Fruit fly (Drosophila melanogaster) whole organism, prepupa: ENCODE results near the gene stas.
A peak's percentile ranks its signal among the peaks of the same experiment; 100 is the strongest.

Source experiments
- Blimp-1 ChIP-seq: fragments of 200-800 bp; sonication (Bioruptor generic); optimal IDR thresholded peaks from 3 replicates; lab custom pipeline; 2017; ENCODE audit warnings: missing biosample characterization, missing genetic modification characterization, mild to moderate bottlenecking, moderate library complexity, missing genetic modification reagents
- CG10631 ChIP-seq: fragments of 200-800 bp; sonication (Bioruptor generic); optimal IDR thresholded peaks from 2 replicates; lab custom pipeline; 2016; ENCODE audit warnings: missing biosample characterization, missing genetic modification characterization
- CG10669 ChIP-seq: fragments of 200-800 bp; sonication (Bioruptor generic); optimal IDR thresholded peaks from 3 replicates; lab custom pipeline; 2018; ENCODE audit warnings: missing biosample characterization, mild to moderate bottlenecking, missing genetic modification characterization, moderate library complexity
- CG11762 ChIP-seq: fragments of 200-800 bp; sonication (Bioruptor generic); optimal IDR thresholded peaks from 3 replicates; lab custom pipeline; 2016; ENCODE audit warnings: missing biosample characterization, missing genetic modification characterization; ENCODE audit not compliant: insufficient read depth
- CG11902 ChIP-seq: fragments of 200-800 bp; sonication (Bioruptor generic); optimal IDR thresholded peaks from 3 replicates; lab custom pipeline; 2016; ENCODE audit warnings: missing biosample characterization, missing genetic modification characterization
- CG15336 ChIP-seq: fragments of 200-800 bp; sonication (Bioruptor generic); IDR thresholded peaks from 2 replicates; pipeline ENCODE4 v1.3.6; 2022; ENCODE audit warnings: missing biosample characterization, missing genetic modification characterization
- CG1621 ChIP-seq: fragments of 200-800 bp; sonication (Bioruptor generic); optimal IDR thresholded peaks from 3 replicates; lab custom pipeline; 2018; ENCODE audit warnings: missing biosample characterization, mild to moderate bottlenecking, missing genetic modification characterization
- CG3032 ChIP-seq: fragments of 200-800 bp; optimal IDR thresholded peaks from 2 replicates; lab custom pipeline; 2019; ENCODE audit warnings: missing biosample characterization, mild to moderate bottlenecking, missing genetic modification characterization, moderate library complexity
- CG32006 ChIP-seq: fragments of 200-800 bp; sonication (Bioruptor generic); optimal IDR thresholded peaks from 3 replicates; lab custom pipeline; 2017; ENCODE audit warnings: missing biosample characterization, mild to moderate bottlenecking, missing genetic modification characterization
- CG34406 ChIP-seq: fragments of 200-800 bp; sonication (Bioruptor generic); optimal IDR thresholded peaks from 3 replicates; lab custom pipeline; 2016; ENCODE audit warnings: missing biosample characterization, missing genetic modification characterization
- CG3919 ChIP-seq: fragments of 200-800 bp; sonication (Bioruptor generic); optimal IDR thresholded peaks from 3 replicates; lab custom pipeline; 2016; ENCODE audit warnings: missing biosample characterization, missing genetic modification characterization
- CG4318 ChIP-seq: fragments of 200-800 bp; sonication (Bioruptor generic); optimal IDR thresholded peaks from 3 replicates; lab custom pipeline; 2017; ENCODE audit warnings: missing biosample characterization, mild to moderate bottlenecking, missing genetic modification characterization
- CG6163 ChIP-seq: fragments of 200-800 bp; sonication (Bioruptor generic); IDR thresholded peaks from 3 replicates; pipeline ENCODE4 v1.3.6; 2022; ENCODE audit warnings: missing biosample characterization, missing genetic modification characterization
- CG6792 ChIP-seq: fragments of 200-800 bp; sonication (Bioruptor generic); optimal IDR thresholded peaks from 3 replicates; lab custom pipeline; 2016; ENCODE audit warnings: missing biosample characterization, missing genetic modification characterization
- CG6808 ChIP-seq: fragments of 200-800 bp; sonication (Bioruptor generic); optimal IDR thresholded peaks from 3 replicates; lab custom pipeline; 2017; ENCODE audit warnings: missing biosample characterization, missing genetic modification characterization, mild to moderate bottlenecking, moderate library complexity, missing genetic modification reagents
- CG6854 ChIP-seq: fragments of 200-800 bp; sonication (Bioruptor generic); optimal IDR thresholded peaks from 2 replicates; lab custom pipeline; 2017; ENCODE audit warnings: missing biosample characterization, mild to moderate bottlenecking, missing genetic modification characterization
- CG7368 ChIP-seq: fragments of 200-800 bp; sonication (Bioruptor generic); optimal IDR thresholded peaks from 3 replicates; lab custom pipeline; 2016; ENCODE audit warnings: missing biosample characterization, missing genetic modification characterization
- CG8119 ChIP-seq: fragments of 200-800 bp; sonication (Bioruptor generic); IDR thresholded peaks from 3 replicates; pipeline ENCODE4 v1.3.6; 2022; ENCODE audit warnings: missing biosample characterization, missing genetic modification characterization
- Eip78C ChIP-seq: fragments of 200-800 bp; sonication (Bioruptor generic); peaks from one replicate; lab custom pipeline; 2016; ENCODE audit warnings: missing biosample characterization, missing genetic modification characterization
- Ets21C ChIP-seq: fragments of 200-800 bp; sonication (Bioruptor generic); optimal IDR thresholded peaks from 3 replicates; lab custom pipeline; 2016; ENCODE audit warnings: missing biosample characterization, missing genetic modification characterization
- Ets96B ChIP-seq: fragments of 200-800 bp; optimal IDR thresholded peaks from 2 replicates; lab custom pipeline; 2019; ENCODE audit warnings: missing biosample characterization, mild to moderate bottlenecking, missing genetic modification characterization, moderate library complexity
- Gug ChIP-seq: fragments of 200-800 bp; sonication (Bioruptor generic); IDR thresholded peaks from 2 replicates; pipeline ENCODE4 v1.3.6; 2022; ENCODE audit warnings: missing biosample characterization, missing genetic modification characterization
- Hr38 ChIP-seq: sonication (Bioruptor generic); optimal IDR thresholded peaks from 2 replicates; lab custom pipeline; 2016; ENCODE audit warnings: missing biosample characterization, missing genetic modification characterization
- Met ChIP-seq: fragments of 200-800 bp; sonication (Bioruptor generic); optimal IDR thresholded peaks from 3 replicates; lab custom pipeline; 2016; ENCODE audit warnings: missing biosample characterization, missing genetic modification characterization
- OdsH ChIP-seq: fragments of 200-800 bp; sonication (Bioruptor generic); optimal IDR thresholded peaks from 3 replicates; lab custom pipeline; 2016; ENCODE audit warnings: missing biosample characterization, missing genetic modification characterization
- achi ChIP-seq: fragments of 200-800 bp; sonication (Bioruptor generic); optimal IDR thresholded peaks from 3 replicates; lab custom pipeline; 2016; ENCODE audit warnings: missing biosample characterization, missing genetic modification characterization
- acj6 ChIP-seq: fragments of 200-800 bp; sonication (Bioruptor generic); optimal IDR thresholded peaks from 3 replicates; lab custom pipeline; 2016; ENCODE audit warnings: missing biosample characterization, missing genetic modification characterization
- cyc ChIP-seq: fragments of 200-800 bp; sonication (Bioruptor generic); optimal IDR thresholded peaks from 3 replicates; lab custom pipeline; 2016; ENCODE audit warnings: missing biosample characterization, missing genetic modification characterization
- dac ChIP-seq: fragments of 200-800 bp; sonication (Bioruptor generic); optimal IDR thresholded peaks from 2 replicates; lab custom pipeline; 2017; ENCODE audit warnings: missing biosample characterization, mild to moderate bottlenecking, missing genetic modification characterization
- fd59A ChIP-seq: fragments of 200-800 bp; sonication (Bioruptor generic); optimal IDR thresholded peaks from 2 replicates; lab custom pipeline; 2017; ENCODE audit warnings: missing biosample characterization, mild to moderate bottlenecking, missing genetic modification characterization, missing genetic modification reagents
- fd85E ChIP-seq: fragments of 200-800 bp; sonication (Bioruptor generic); optimal IDR thresholded peaks from 3 replicates; lab custom pipeline; 2016; ENCODE audit warnings: missing biosample characterization, missing genetic modification characterization
- fkh ChIP-seq: fragments of 200-800 bp; sonication (Bioruptor generic); optimal IDR thresholded peaks from 3 replicates; lab custom pipeline; 2017; ENCODE audit warnings: missing biosample characterization, mild to moderate bottlenecking, missing genetic modification characterization, moderate library complexity
- lz ChIP-seq: fragments of 200-800 bp; sonication (Bioruptor generic); optimal IDR thresholded peaks from 3 replicates; lab custom pipeline; 2016; ENCODE audit warnings: missing biosample characterization, missing genetic modification characterization
- pdm3 ChIP-seq: fragments of 200-800 bp; sonication (Bioruptor generic); optimal IDR thresholded peaks from 3 replicates; lab custom pipeline; 2016; ENCODE audit warnings: missing biosample characterization, missing genetic modification characterization
- salr ChIP-seq, 2 experiments: fragments of 200-800 bp; sonication (Bioruptor generic); optimal IDR thresholded peaks; 3 replicates each; lab custom pipeline; 2016 to 2018; ENCODE audit warnings: missing biosample characterization in 2 of 2, missing genetic modification characterization in 2 of 2, mild to moderate bottlenecking in 1 of 2
- spab ChIP-seq: fragments of 200-800 bp; sonication (Bioruptor generic); optimal IDR thresholded peaks from 2 replicates; lab custom pipeline; 2017; ENCODE audit warnings: missing biosample characterization, mild to moderate bottlenecking, missing genetic modification characterization, missing genetic modification reagents
- ss ChIP-seq, 2 experiments: fragments of 200-800 bp; sonication (Bioruptor generic); optimal IDR thresholded peaks; 2 replicates in 1 of 2; 3 replicates in 1 of 2; lab custom pipeline; 2017 to 2018; ENCODE audit warnings: mild to moderate bottlenecking in 2 of 2, missing biosample characterization in 2 of 2, missing genetic modification characterization in 2 of 2, moderate library complexity in 1 of 2
- svp ChIP-seq: fragments of 200-800 bp; sonication (Bioruptor generic); peaks from one replicate; lab custom pipeline; 2016; ENCODE audit warnings: missing biosample characterization, missing genetic modification characterization
- topi ChIP-seq: fragments of 200-800 bp; sonication (Bioruptor generic); optimal IDR thresholded peaks from 3 replicates; lab custom pipeline; 2016; ENCODE audit warnings: missing biosample characterization, missing genetic modification characterization
- vri ChIP-seq: fragments of 200-800 bp; sonication (Bioruptor generic); optimal IDR thresholded peaks from 3 replicates; lab custom pipeline; 2016; ENCODE audit warnings: missing biosample characterization, mild to moderate bottlenecking, missing genetic modification characterization

stas gene

DNA sequence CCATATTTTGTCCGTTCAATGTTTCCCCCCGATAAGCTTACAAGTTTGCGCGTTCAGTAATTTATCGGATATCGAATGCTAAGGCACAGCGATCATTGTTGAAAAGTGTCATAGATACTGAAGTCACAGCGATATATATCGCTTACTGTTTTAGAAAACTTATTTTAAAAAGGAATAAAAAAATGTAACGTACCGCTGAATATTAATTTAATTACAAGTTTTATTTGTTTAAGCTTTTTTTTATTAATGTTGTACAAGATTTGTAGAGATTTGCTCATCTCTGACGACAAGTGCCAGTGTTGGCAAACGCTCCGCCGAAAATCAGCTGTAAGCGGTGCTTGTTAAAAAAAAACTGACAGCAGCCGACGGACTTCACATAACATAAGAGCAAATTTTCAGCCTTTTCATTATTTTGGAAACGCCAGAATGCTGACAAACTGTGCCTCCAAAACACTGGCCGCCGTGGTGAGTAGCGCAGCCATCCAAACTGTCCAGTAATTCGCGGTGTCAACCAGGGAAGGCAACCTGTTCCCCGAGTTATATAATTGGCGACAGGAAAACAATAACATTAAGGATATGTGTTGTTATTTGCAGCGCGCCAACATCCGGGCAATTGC lies 4.4 kb upstream of the stas start, which contains the start of the genes corolla and ND-24 (continued):
- no peak for TF ChIP-seq CG1621 (tag; lab: Kevin White, UChicago)
- TF ChIP-seq CG11902: peak; percentile 45
- peak; percentile 80 for TF ChIP-seq CG6163 (GFP tag; lab: Robert Waterston, UW)
- TF ChIP-seq salr (GFP tag; optimal IDR thresholded peaks at IDR 0.05; lab: Kevin White, UChicago): peak in 1 of 2 experiments; percentile 70
- TF ChIP-seq CG3919 (GFP tag; lab: Kevin White, UChicago): no peak
- no peak for TF ChIP-seq CG7368 (GFP tag; lab: Kevin White, UChicago)
- TF ChIP-seq OdsH (GFP tag; lab: Kevin White, UChicago): peak; percentile 73
- no peak for TF ChIP-seq Met (GFP tag; lab: Kevin White, UChicago)
- TF ChIP-seq acj6 (GFP tag; lab: Kevin White, UChicago): peak; percentile 72
- peak; percentile 45; the same call in 1 of the 3 replicates for TF ChIP-seq CG8119 (GFP tag; lab: Robert Waterston, UW)
- TF ChIP-seq CG3032 (tag; lab: Kevin White, UChicago): peak; percentile 51
- no peak for TF ChIP-seq CG6854
- peak; percentile 61 for TF ChIP-seq CG15336 (GFP tag; lab: Robert Waterston, UW)
- TF ChIP-seq CG11762 (GFP tag; lab: Kevin White, UChicago): no peak
- peak; percentile 67 for TF ChIP-seq CG6792
- TF ChIP-seq Ets96B (tag; lab: Kevin White, UChicago): peak; percentile 49
- TF ChIP-seq CG6808: no peak
- peak; percentile 44 for TF ChIP-seq CG34406 (GFP tag; lab: Kevin White, UChicago)
- no peak for TF ChIP-seq spab
- peak; percentile 85 for TF ChIP-seq CG10631 (GFP tag; lab: Kevin White, UChicago)
- no peak for TF ChIP-seq vri (GFP tag; lab: Kevin White, UChicago)
- TF ChIP-seq pdm3 (GFP tag; lab: Kevin White, UChicago): no peak
- no peak for TF ChIP-seq CG4318 (GFP tag; lab: Kevin White, UChicago)
- TF ChIP-seq lz (GFP tag; lab: Kevin White, UChicago): peak; percentile 85
- no peak for TF ChIP-seq CG10669 (GFP tag; lab: Kevin White, UChicago)
- TF ChIP-seq Gug: peak; percentile 73
- TF ChIP-seq svp: no peak
- TF ChIP-seq cyc (GFP tag; lab: Kevin White, UChicago): peak; percentile 82
- peak; percentile 34 for TF ChIP-seq fd59A (GFP tag; lab: Kevin White, UChicago)
- TF ChIP-seq Hr38 (GFP tag; lab: Kevin White, UChicago): no peak
- TF ChIP-seq fd85E (GFP tag; lab: Kevin White, UChicago): no peak

DNA sequence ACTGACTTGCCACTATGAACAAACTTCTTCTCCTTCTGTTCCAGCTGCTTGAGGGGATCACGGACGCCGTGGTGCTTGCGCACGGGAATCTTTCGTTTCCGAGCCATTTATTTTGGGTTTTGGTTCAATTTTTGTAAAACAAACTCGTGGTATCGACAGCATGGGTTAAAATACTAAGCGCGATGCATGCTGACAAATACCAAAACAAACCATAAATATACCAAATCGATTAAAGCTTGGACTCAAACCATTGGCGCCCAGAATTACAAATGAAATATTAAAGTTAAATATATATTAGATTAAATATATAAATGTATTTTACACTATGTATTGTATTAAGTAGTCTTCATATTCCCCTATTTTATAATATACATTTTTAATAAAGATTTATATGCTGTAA lies 1.6 kb upstream of the stas start, which contains the start of gene CG8326:
Gene CG8326 (minus strand): TSS at position 176 of the 400 bp plus-strand sequence.
- no peak for TF ChIP-seq Eip78C (GFP tag; lab: Kevin White, UChicago)
- TF ChIP-seq Ets21C (GFP tag; lab: Kevin White, UChicago): no peak
- no peak for TF ChIP-seq CG6854
- no peak for TF ChIP-seq Blimp-1
- no peak for TF ChIP-seq CG6808
- TF ChIP-seq CG7368 (GFP tag; lab: Kevin White, UChicago): no peak
- no peak for TF ChIP-seq Hr38 (GFP tag; lab: Kevin White, UChicago)
- no peak for TF ChIP-seq topi (GFP tag; lab: Kevin White, UChicago)
- TF ChIP-seq achi (GFP tag; lab: Kevin White, UChicago): no peak
- TF ChIP-seq CG11762 (GFP tag; lab: Kevin White, UChicago): no peak
- TF ChIP-seq CG34406 (GFP tag; lab: Kevin White, UChicago): no peak
- TF ChIP-seq dac (GFP tag; lab: Kevin White, UChicago): no peak
- no peak for TF ChIP-seq CG3032 (tag; lab: Kevin White, UChicago)
- no peak for TF ChIP-seq Gug
- no peak for TF ChIP-seq svp
- no peak for TF ChIP-seq fkh (GFP tag; lab: Kevin White, UChicago)
- TF ChIP-seq CG32006 (GFP tag; lab: Kevin White, UChicago): no peak
- TF ChIP-seq salr (GFP tag; optimal IDR thresholded peaks at IDR 0.05; lab: Kevin White, UChicago): no peak
- TF ChIP-seq ss (GFP tag; optimal IDR thresholded peaks at IDR 0.05; lab: Kevin White, UChicago): no peak
